Worm (Caenorhabditis elegans) whole organism, L4 larva: ENCODE results near the gene wdr-5.3.

Experiments used
- R02D3.7 ChIP-seq: fragments of 150-350 bp; sonication (generic microtip); optimal IDR thresholded peaks from 3 replicates; lab custom pipeline; 2014; ENCODE audit warnings: missing biosample characterization, missing genetic modification characterization
- ama-1 ChIP-seq: fragments of 150-350 bp; optimal IDR thresholded peaks from 2 replicates; lab custom pipeline; 2014; ENCODE audit warnings: inconsistent platforms, mixed read lengths
- ceh-20 ChIP-seq: fragments of 200-800 bp; sonication (Bioruptor generic); IDR thresholded peaks from 2 replicates; pipeline ENCODE4 v1.3.6; 2022; ENCODE audit warnings: missing genetic modification reagents, missing genetic modification characterization, missing compliant biosample characterization
- dpl-1 ChIP-seq: fragments of 150-350 bp; optimal IDR thresholded peaks from 2 replicates; lab custom pipeline; 2014; ENCODE audit warnings: missing biosample characterization, missing genetic modification reagents, missing genetic modification characterization
- mdl-1 ChIP-seq, 2 experiments: fragments of 150-350 bp in 1 of 2; sonication (generic microtip) in 1 of 2; optimal IDR thresholded peaks; 2 replicates each; lab custom pipeline; 2014 to 2017; ENCODE audit warnings: missing biosample characterization in 2 of 2, missing genetic modification characterization in 2 of 2
- unc-39 ChIP-seq: sonication (generic microtip); optimal IDR thresholded peaks from 2 replicates; lab custom pipeline; 2017; ENCODE audit warnings: missing biosample characterization, missing genetic modification characterization

DNA sequence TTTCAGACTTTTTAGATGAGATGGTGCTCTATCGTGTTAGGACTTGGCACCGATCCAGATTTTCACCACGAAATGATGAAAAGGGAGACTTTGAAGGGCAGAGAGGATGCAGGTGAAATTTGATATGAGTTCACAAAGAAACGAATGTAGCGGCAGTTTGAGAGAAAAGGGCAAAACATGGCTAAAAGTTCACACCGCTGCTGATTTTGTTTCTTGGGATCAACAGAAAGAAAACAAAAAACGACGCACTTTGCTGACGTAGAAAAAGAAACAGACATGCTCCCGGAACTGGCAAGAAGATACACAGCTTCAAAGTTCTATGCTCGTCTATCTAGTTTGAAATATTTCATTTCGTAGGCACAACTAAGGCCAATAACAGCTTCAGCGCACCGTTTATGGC is 13.3 kb upstream of the wdr-5.3 start:
- TF ChIP-seq ama-1 (lab: Kevin White, UChicago) (no peak), R02D3.7 (tag; lab: Kevin White, UChicago) (no peak), dpl-1 (no peak), ceh-20 (GFP tag; lab: Robert Waterston, UW) (no peak), unc-39 (tag; lab: Kevin White, UChicago) (no peak), mdl-1 (tag; optimal IDR thresholded peaks at IDR 0.05; lab: Kevin White, UChicago) (no peak)
